Worm (Caenorhabditis elegans) whole organism, early embryonic: ENCODE measurements around the gene F59B10.3.

Source experiments
- B0310.2 ChIP-seq: sonication (generic microtip); optimal IDR thresholded peaks from 2 replicates; lab custom pipeline; 2016; ENCODE audit warnings: mild to moderate bottlenecking, missing genetic modification characterization, missing compliant biosample characterization
- ama-1 ChIP-seq: fragments of 150-350 bp; optimal IDR thresholded peaks from 2 replicates; lab custom pipeline; 2014
- hmbx-1 ChIP-seq: sonication (generic microtip); optimal IDR thresholded peaks from 2 replicates; lab custom pipeline; 2016; ENCODE audit warnings: mild to moderate bottlenecking, missing genetic modification characterization, missing compliant biosample characterization
- scrt-1 ChIP-seq: fragments of 200-800 bp; sonication (Bioruptor generic); IDR thresholded peaks from 2 replicates; pipeline ENCODE4 v1.3.6; 2022; ENCODE audit warnings: missing genetic modification characterization, missing compliant biosample characterization
- sea-1 ChIP-seq: fragments of 200-800 bp; sonication (Bioruptor generic); conservative IDR thresholded peaks from 2 replicates; pipeline ENCODE4 v1.3.6; 2022; ENCODE audit warnings: missing genetic modification characterization, missing compliant biosample characterization
- tbx-11 ChIP-seq: fragments of 200-800 bp; sonication (Bioruptor generic); IDR thresholded peaks from 2 replicates; pipeline ENCODE4 v1.3.6; 2022; ENCODE audit warnings: missing genetic modification characterization, missing compliant biosample characterization

- TF ChIP-seq ama-1 = no peak
- TF ChIP-seq sea-1 = no peak
- TF ChIP-seq hmbx-1 = no peak
- TF ChIP-seq scrt-1 (GFP tag; lab: Robert Waterston, UW) = no peak
- no peak for TF ChIP-seq B0310.2 (tag; lab: Kevin White, UChicago)
- TF ChIP-seq tbx-11 (GFP tag; lab: Robert Waterston, UW) = no peak
These were observed 41.8 kb downstream of the F59B10.3 start for ce11 chrII:10551985-10552736.
